Worm (Caenorhabditis elegans) whole organism, L3 larva: Measurements from ENCODE around the gene Y39B6A.42.

ENCODE experiments used
- ama-1 ChIP-seq: fragments of 150-350 bp; optimal IDR thresholded peaks from 2 replicates; lab custom pipeline; 2018
- ceh-16 ChIP-seq: sonication (generic microtip); optimal IDR thresholded peaks from 2 replicates; lab custom pipeline; 2017; ENCODE audit warnings: missing biosample characterization, missing genetic modification characterization
- elt-1 ChIP-seq: fragments of 150-350 bp; optimal IDR thresholded peaks from 2 replicates; lab custom pipeline; 2014; ENCODE audit warnings: missing biosample characterization, missing genetic modification characterization
- elt-3 ChIP-seq, 3 experiments: fragments of 150-350 bp in 1 of 3; sonication (generic microtip) in 2 of 3; optimal IDR thresholded peaks; 2 replicates in 2 of 3; 4 replicates in 1 of 3; lab custom pipeline; 2014 to 2017; ENCODE audit warnings: missing biosample characterization in 3 of 3, missing genetic modification characterization in 3 of 3
- fkh-2 ChIP-seq: fragments of 150-350 bp; optimal IDR thresholded peaks from 2 replicates; lab custom pipeline; 2014; ENCODE audit warnings: missing biosample characterization, missing genetic modification reagents, missing genetic modification characterization
- fos-1 ChIP-seq: fragments of 150-350 bp; optimal IDR thresholded peaks from 2 replicates; lab custom pipeline; 2014; ENCODE audit warnings: missing biosample characterization, missing genetic modification characterization
- lin-15B ChIP-seq: fragments of 150-350 bp; optimal IDR thresholded peaks from 2 replicates; lab custom pipeline; 2014; ENCODE audit warnings: missing biosample characterization, missing genetic modification characterization
- nhr-11 ChIP-seq: fragments of 150-350 bp; optimal IDR thresholded peaks from 2 replicates; lab custom pipeline; 2014; ENCODE audit warnings: missing biosample characterization, missing genetic modification characterization
- nhr-23 ChIP-seq: fragments of 150-350 bp; optimal IDR thresholded peaks from 2 replicates; lab custom pipeline; 2014; ENCODE audit warnings: missing biosample characterization, missing genetic modification reagents, missing genetic modification characterization
- nhr-237 ChIP-seq: fragments of 150-350 bp; optimal IDR thresholded peaks from 2 replicates; lab custom pipeline; 2014; ENCODE audit warnings: missing biosample characterization, missing genetic modification characterization
- nhr-28 ChIP-seq: fragments of 150-350 bp; optimal IDR thresholded peaks from 2 replicates; lab custom pipeline; 2014; ENCODE audit warnings: missing biosample characterization, missing genetic modification characterization
- nhr-76 ChIP-seq: fragments of 150-350 bp; sonication (generic microtip); optimal IDR thresholded peaks from 5 replicates; lab custom pipeline; 2014; ENCODE audit warnings: missing biosample characterization, missing genetic modification characterization
- pha-4 ChIP-seq: fragments of 150-350 bp; optimal IDR thresholded peaks from 2 replicates; lab custom pipeline; 2014; ENCODE audit warnings: missing biosample characterization, missing genetic modification reagents, missing genetic modification characterization
- unc-39 ChIP-seq: sonication (generic microtip); optimal IDR thresholded peaks from 4 replicates; lab custom pipeline; 2017; ENCODE audit warnings: missing biosample characterization, missing genetic modification characterization
- unc-62 ChIP-seq: fragments of 150-350 bp; sonication (generic microtip); optimal IDR thresholded peaks from 4 replicates; lab custom pipeline; 2014; ENCODE audit warnings: missing biosample characterization, missing genetic modification reagents, missing genetic modification characterization

The Y39B6A.42 gene

DNA sequence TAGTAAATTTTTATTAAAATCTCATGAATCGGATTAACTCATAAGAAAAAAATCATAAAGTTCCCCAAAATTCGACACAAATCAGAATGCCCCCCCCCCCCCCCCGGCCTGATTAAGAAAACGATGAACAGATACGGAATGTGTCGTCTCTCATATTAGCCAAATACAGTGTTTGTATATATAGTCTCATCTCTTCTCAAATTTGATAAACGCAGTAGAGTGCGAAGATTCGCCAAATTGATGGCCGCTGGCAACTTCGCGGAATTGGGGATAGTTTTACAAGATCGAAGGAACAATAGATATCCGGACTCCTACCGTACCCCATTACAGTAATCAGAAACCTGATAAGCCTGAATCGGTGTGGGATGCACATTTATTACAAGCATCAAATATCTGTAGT, 31.9 kb downstream of the Y39B6A.42 start:
- TF ChIP-seq nhr-28 (tag; lab: Kevin White, UChicago): no peak
- no peak for TF ChIP-seq nhr-237
- TF ChIP-seq ama-1: no peak
- no peak for TF ChIP-seq nhr-76

DNA sequence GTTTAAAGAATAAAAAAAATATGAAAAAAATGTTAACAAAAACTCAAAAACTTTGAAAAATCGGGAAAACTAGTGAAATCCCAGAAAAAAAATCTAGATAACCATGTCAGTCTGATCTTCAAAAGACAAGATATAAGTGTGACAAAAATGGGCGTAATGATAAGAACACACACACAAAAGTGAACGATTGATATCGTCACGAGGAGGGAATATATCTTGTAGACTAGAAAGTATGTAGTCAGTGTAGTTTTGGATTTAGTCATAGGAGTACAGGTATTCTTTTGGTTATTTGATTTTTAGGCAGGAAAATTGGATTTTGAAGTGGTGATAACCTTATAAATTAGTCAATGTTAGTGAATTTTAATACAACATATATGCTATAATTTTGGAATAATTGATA, 34.9 kb downstream of the Y39B6A.42 start:
- no peak for TF ChIP-seq lin-15B
- TF ChIP-seq nhr-23 (tag; lab: Kevin White, UChicago): peak; percentile 1

- TF ChIP-seq unc-39: no peak
- no peak for TF ChIP-seq elt-3 (tag; optimal IDR thresholded peaks at IDR 0.05; lab: Kevin White, UChicago)
- no peak for TF ChIP-seq elt-1 (tag; lab: Kevin White, UChicago)
These were observed 38.2 kb downstream of the Y39B6A.42 start, which contains the start of gene ptr-22 for ce11 chrV:18931279-18931678. Gene ptr-22 (minus strand): TSS chrV:18931379.

DNA sequence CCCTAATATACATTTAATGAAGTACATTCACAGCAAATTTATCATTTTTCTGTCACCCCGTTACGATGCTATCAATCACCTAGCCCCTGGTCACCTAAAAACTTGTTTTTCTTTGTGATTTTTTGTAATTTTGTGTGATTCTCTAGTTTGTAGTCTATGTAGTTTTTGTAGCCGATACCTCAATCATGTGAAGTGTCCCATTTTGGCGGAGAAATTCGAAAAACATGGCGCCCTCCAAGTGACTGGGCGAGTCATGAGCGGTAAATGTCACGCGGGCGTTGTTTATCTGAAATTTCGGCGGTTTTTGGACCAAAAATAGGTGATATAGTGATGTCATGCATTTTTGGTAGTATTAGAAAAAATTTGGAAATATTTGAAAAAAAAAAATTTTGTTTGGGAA, 38.7 kb downstream of the Y39B6A.42 start:
- no peak for TF ChIP-seq unc-62 (GFP tag; lab: Kevin White, UChicago)
- TF ChIP-seq nhr-28 (tag; lab: Kevin White, UChicago): no peak
- TF ChIP-seq fos-1: no peak
- no peak for TF ChIP-seq fkh-2
- TF ChIP-seq nhr-11 (tag; lab: Kevin White, UChicago): no peak
- TF ChIP-seq pha-4: no peak
- no peak for TF ChIP-seq lin-15B
- TF ChIP-seq ceh-16 (tag; lab: Kevin White, UChicago): no peak
